Fruit fly (Drosophila melanogaster) whole organism: ENCODE data around the gene Rpt6.

Experiments used
- CG8478 ChIP-seq: fragments of >200 bp; optimal IDR thresholded peaks from 2 replicates; lab custom pipeline; 2018; ENCODE audit warnings: inconsistent platforms
- Dll ChIP-seq: fragments of >200 bp; optimal IDR thresholded peaks from 2 replicates; lab custom pipeline; 2017
- EcR ChIP-seq, 2 experiments: fragments of >200 bp; optimal IDR thresholded peaks; 2 replicates each; lab custom pipeline; 2017; ENCODE audit warnings: missing biosample characterization in 2 of 2, missing genetic modification characterization in 2 of 2, missing genetic modification reagents in 2 of 2
- pan ChIP-seq: fragments of >200 bp; optimal IDR thresholded peaks from 2 replicates; lab custom pipeline; 2017
- psq ChIP-seq: fragments of >200 bp; optimal IDR thresholded peaks from 2 replicates; lab custom pipeline; 2017
- usp ChIP-seq: fragments of >200 bp; optimal IDR thresholded peaks from 2 replicates; lab custom pipeline; 2017; ENCODE audit warnings: missing biosample characterization, missing genetic modification characterization, mixed read lengths

Gene Rpt6

dm6 chrX:21315852-21316251, at the start of gene Rpt6:
Rpt6 (plus strand) TSS chrX:21316052.
- no peak for TF ChIP-seq EcR (GFP tag; optimal IDR thresholded peaks at IDR 0.05; lab: Kevin White, UChicago)
- no peak for TF ChIP-seq pan (lab: Kevin White, UChicago)
- no peak for TF ChIP-seq usp (GFP tag; lab: Kevin White, UChicago)
- no peak for TF ChIP-seq CG8478 (lab: Kevin White, UChicago)
- no peak for TF ChIP-seq Dll (lab: Kevin White, UChicago)
- no peak for TF ChIP-seq psq (lab: Kevin White, UChicago)

dm6 chrX:21276494-21276893, 39.4 kb upstream of the Rpt6 start:
- TF ChIP-seq Dll (lab: Kevin White, UChicago), result no peak
- TF ChIP-seq psq (lab: Kevin White, UChicago), result no peak
- no peak for TF ChIP-seq usp (GFP tag; lab: Kevin White, UChicago)
- TF ChIP-seq EcR (GFP tag; optimal IDR thresholded peaks at IDR 0.05; lab: Kevin White, UChicago), result no peak
- TF ChIP-seq pan (lab: Kevin White, UChicago), result no peak
- no peak for TF ChIP-seq CG8478 (lab: Kevin White, UChicago)

dm6 chrX:21279311-21279890, 36.5 kb upstream of the Rpt6 start:
- TF ChIP-seq EcR (GFP tag; optimal IDR thresholded peaks at IDR 0.05; lab: Kevin White, UChicago) (no peak), psq (lab: Kevin White, UChicago) (no peak), Dll (lab: Kevin White, UChicago) (no peak), CG8478 (lab: Kevin White, UChicago) (no peak), pan (lab: Kevin White, UChicago) (no peak), usp (GFP tag; lab: Kevin White, UChicago) (no peak)

DNA sequence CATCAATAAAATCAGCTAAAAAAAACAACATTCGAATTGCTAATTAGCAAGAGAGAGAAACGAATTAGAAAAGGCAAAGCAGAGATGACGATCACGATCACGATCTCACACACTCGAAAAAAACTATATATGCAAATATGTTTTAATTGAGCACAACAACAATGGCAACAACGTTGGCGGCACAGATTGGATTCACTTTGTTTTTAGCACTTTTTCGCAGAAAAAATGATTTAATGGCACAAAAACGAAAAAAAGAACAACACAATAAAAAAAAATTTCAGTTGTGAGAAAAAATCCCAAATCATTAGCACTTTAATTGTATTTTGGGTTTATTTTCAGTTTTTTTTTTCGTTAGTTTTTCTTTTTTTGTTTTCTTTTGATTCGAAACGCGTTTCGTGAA, 35.2 kb upstream of the Rpt6 start:
- TF ChIP-seq Dll (lab: Kevin White, UChicago) (no peak), EcR (GFP tag; optimal IDR thresholded peaks at IDR 0.05; lab: Kevin White, UChicago) (no peak), psq (lab: Kevin White, UChicago) (no peak), pan (lab: Kevin White, UChicago) (no peak), usp (GFP tag; lab: Kevin White, UChicago) (no peak), CG8478 (lab: Kevin White, UChicago) (no peak)

DNA sequence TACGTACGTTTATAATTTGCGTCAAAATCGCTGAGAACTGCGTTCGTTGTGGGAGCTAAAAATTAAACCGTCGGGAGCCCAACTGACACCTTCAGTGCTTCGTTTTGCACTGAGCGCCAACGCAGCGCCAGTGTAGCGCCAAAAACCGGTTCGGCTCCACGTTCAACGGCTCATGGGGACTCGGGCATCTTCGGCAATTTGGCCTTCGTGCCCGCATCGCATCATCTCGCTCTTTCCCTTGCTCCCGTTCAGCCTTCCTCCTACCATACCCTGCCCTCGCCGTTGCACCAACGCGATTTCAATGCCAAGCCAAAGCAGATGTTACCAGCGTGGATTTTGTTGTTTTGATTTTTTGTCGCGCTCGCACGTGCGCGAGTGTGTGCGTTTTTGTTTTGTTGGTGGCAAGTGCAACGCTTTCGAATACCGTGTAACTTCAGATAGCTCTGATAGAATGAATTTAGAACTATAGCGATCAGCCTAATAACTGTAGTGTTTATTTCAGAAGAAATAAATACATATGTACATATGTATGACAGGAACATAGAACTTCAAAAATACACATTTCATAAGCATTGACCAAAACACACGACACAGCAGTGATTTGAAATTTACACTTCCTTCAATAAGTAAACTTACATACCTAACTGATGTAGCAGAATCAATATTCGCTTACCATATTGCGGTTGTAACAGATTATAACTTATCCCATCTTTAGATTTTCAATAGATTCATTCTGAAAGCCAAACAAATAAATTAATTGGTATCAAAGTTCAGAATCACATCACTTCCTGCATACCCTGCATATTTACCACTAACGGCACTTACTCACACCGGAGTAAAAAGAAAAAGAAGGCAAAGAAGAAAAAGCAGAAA, 34.6 kb upstream of the Rpt6 start, which contains the start of gene Mnr:
Gene Mnr, minus strand, starts transcription at position 133 of the 873 bp plus-strand sequence.
- TF ChIP-seq psq (lab: Kevin White, UChicago), result no peak
- no peak for TF ChIP-seq Dll (lab: Kevin White, UChicago)
- TF ChIP-seq pan (lab: Kevin White, UChicago), result peak; percentile 87
- TF ChIP-seq EcR (GFP tag; optimal IDR thresholded peaks at IDR 0.05; lab: Kevin White, UChicago), result no peak
- no peak for TF ChIP-seq CG8478 (lab: Kevin White, UChicago)
- no peak for TF ChIP-seq usp (GFP tag; lab: Kevin White, UChicago)

- TF ChIP-seq psq (lab: Kevin White, UChicago), result no peak
- TF ChIP-seq pan (lab: Kevin White, UChicago), result no peak
- no peak for TF ChIP-seq CG8478 (lab: Kevin White, UChicago)
- TF ChIP-seq Dll (lab: Kevin White, UChicago), result no peak
- no peak for TF ChIP-seq usp (GFP tag; lab: Kevin White, UChicago)
- no peak for TF ChIP-seq EcR (GFP tag; optimal IDR thresholded peaks at IDR 0.05; lab: Kevin White, UChicago)
Measured at dm6 chrX:21282035-21282434, 33.8 kb upstream of the Rpt6 start.

dm6 chrX:21285001-21285400, 30.9 kb upstream of the Rpt6 start, which contains the start of gene CG1494:
CG1494 (plus strand) TSS chrX:21285301.
- TF ChIP-seq EcR (GFP tag; optimal IDR thresholded peaks at IDR 0.05; lab: Kevin White, UChicago), result no peak
- no peak for TF ChIP-seq usp (GFP tag; lab: Kevin White, UChicago)
- TF ChIP-seq pan (lab: Kevin White, UChicago), result no peak
- no peak for TF ChIP-seq Dll (lab: Kevin White, UChicago)
- TF ChIP-seq CG8478 (lab: Kevin White, UChicago), result no peak
- TF ChIP-seq psq (lab: Kevin White, UChicago), result no peak

- TF ChIP-seq usp (GFP tag; lab: Kevin White, UChicago) (no peak), pan (lab: Kevin White, UChicago) (no peak), CG8478 (lab: Kevin White, UChicago) (no peak), EcR (GFP tag; optimal IDR thresholded peaks at IDR 0.05; lab: Kevin White, UChicago) (no peak), psq (lab: Kevin White, UChicago) (no peak), Dll (lab: Kevin White, UChicago) (no peak)
Measured at dm6 chrX:21306485-21307142, 9.2 kb upstream of the Rpt6 start, which contains the start of gene Abca3. Abca3 (minus strand) TSS chrX:21306665.

DNA sequence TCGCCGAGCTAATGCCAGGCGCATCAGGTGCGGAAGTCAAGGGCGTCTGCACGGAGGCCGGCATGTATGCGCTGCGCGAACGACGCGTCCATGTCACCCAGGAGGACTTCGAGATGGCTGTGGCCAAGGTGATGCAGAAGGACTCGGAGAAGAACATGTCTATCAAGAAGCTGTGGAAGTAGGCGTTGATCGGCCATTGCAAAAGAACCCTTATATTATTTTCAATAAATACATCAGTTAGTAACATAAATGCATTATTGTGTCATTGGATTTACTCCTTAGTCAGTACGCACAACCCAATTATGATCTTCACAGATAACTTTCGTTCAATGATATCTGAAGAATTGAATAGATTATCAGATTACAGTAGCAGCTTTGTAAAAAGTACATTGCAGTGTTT, 1.6 kb downstream of the Rpt6 start, which contains the start of gene CG1801:
Gene CG1801, minus strand, starts transcription at position 101 of the 400 bp plus-strand sequence.
- TF ChIP-seq Dll (lab: Kevin White, UChicago), result no peak
- TF ChIP-seq pan (lab: Kevin White, UChicago), result no peak
- no peak for TF ChIP-seq EcR (GFP tag; optimal IDR thresholded peaks at IDR 0.05; lab: Kevin White, UChicago)
- no peak for TF ChIP-seq CG8478 (lab: Kevin White, UChicago)
- no peak for TF ChIP-seq usp (GFP tag; lab: Kevin White, UChicago)
- no peak for TF ChIP-seq psq (lab: Kevin White, UChicago)

DNA sequence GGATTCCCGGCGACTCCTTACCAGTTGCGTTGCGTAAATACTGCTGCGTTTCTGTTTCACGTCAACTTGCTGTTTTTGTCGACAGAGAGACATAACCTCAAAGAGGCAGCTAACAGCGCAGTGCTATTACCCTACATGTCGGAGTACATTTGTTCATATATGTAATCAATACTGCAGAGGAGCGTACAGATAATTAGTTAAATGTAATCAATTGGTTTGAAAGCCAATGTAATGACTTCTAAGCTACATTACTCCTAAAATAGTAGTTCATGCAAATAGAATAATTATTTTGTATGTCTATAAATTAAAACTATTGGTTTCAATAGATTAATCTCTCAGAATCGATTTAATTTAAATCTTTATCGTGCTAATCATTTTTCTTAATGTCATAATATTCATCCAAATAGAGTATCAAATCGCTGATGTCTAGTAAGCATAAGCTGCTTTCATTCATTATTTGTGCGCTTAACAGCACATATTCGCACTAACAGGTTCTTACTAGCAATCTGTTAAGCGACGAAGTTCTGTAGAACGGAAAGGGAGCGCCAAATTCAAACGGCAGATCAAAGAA, 3.4 kb downstream of the Rpt6 start, which contains the start of the genes SLIRP1 and anox:
Gene SLIRP1, minus strand, starts transcription at position 95 of the 571 bp plus-strand sequence.
Gene anox, minus strand, starts transcription at position 95 of the 571 bp plus-strand sequence.
- TF ChIP-seq psq (lab: Kevin White, UChicago), result no peak
- TF ChIP-seq EcR (GFP tag; optimal IDR thresholded peaks at IDR 0.05; lab: Kevin White, UChicago), result no peak
- TF ChIP-seq CG8478 (lab: Kevin White, UChicago), result no peak
- TF ChIP-seq usp (GFP tag; lab: Kevin White, UChicago), result no peak
- no peak for TF ChIP-seq pan (lab: Kevin White, UChicago)
- TF ChIP-seq Dll (lab: Kevin White, UChicago), result no peak
